Fruit fly (Drosophila melanogaster) whole organism, embryonic: Measurements from ENCODE around the gene dsx.
A peak's percentile ranks its signal among the peaks of the same experiment; 100 is the strongest.
"Not testable (repeated sequence)": the region's sequence is repeated elsewhere in the genome, so short reads cannot be mapped to it uniquely, and the experiment has no call there.

ENCODE experiments used
- Ada2b ChIP-seq: fragments of 200-800 bp; sonication (Bioruptor generic); IDR thresholded peaks from 2 replicates; pipeline ENCODE4 v1.3.6; 2022; ENCODE audit warnings: missing biosample characterization, missing genetic modification characterization
- Adf1 ChIP-seq: fragments of 200-800 bp; sonication (Bioruptor generic); IDR thresholded peaks from 2 replicates; pipeline ENCODE4 v1.3.6; 2022; ENCODE audit warnings: missing biosample characterization, missing genetic modification characterization
- C15 ChIP-seq: fragments of 200-800 bp; sonication (Bioruptor generic); IDR thresholded peaks from 3 replicates; pipeline ENCODE4 v1.3.6; 2022; ENCODE audit warnings: missing biosample characterization, missing genetic modification characterization
- CG10462 ChIP-seq: fragments of 200-800 bp; sonication (Bioruptor generic); optimal IDR thresholded peaks from 2 replicates; lab custom pipeline; 2016; ENCODE audit warnings: missing biosample characterization, missing genetic modification characterization
- CG10543 ChIP-seq: fragments of 200-800 bp; sonication (Bioruptor generic); optimal IDR thresholded peaks from 3 replicates; lab custom pipeline; 2017; ENCODE audit warnings: missing biosample characterization, mild to moderate bottlenecking, missing genetic modification characterization, moderate library complexity
- CG11695 ChIP-seq: fragments of 200-800 bp; sonication (Bioruptor generic); IDR thresholded peaks from 3 replicates; pipeline ENCODE4 v1.3.6; 2022; ENCODE audit warnings: missing biosample characterization, missing genetic modification characterization
- CG11696 ChIP-seq: fragments of 200-800 bp; sonication (Bioruptor generic); IDR thresholded peaks from 2 replicates; pipeline ENCODE4 v1.3.6; 2022; ENCODE audit warnings: missing biosample characterization, missing genetic modification characterization
- CG14441 ChIP-seq: fragments of 200-800 bp; sonication (Bioruptor generic); IDR thresholded peaks from 2 replicates; pipeline ENCODE4 v1.3.6; 2022; ENCODE audit warnings: missing biosample characterization, missing genetic modification characterization
- CG2875 ChIP-seq: fragments of 200-800 bp; sonication (Bioruptor generic); optimal IDR thresholded peaks from 2 replicates; lab custom pipeline; 2017; ENCODE audit warnings: missing biosample characterization, mild to moderate bottlenecking, missing genetic modification characterization, missing genetic modification reagents
- CG32532 ChIP-seq: fragments of 200-800 bp; sonication (Bioruptor generic); IDR thresholded peaks from 2 replicates; pipeline ENCODE4 v1.3.6; 2022; ENCODE audit warnings: missing biosample characterization, missing genetic modification characterization
- CG43689 ChIP-seq: fragments of 200-800 bp; sonication (Bioruptor generic); IDR thresholded peaks from 2 replicates; pipeline ENCODE4 v1.3.6; 2022; ENCODE audit warnings: missing biosample characterization, missing genetic modification characterization
- CG6689 ChIP-seq: fragments of 200-800 bp; sonication (Bioruptor generic); IDR thresholded peaks from 2 replicates; pipeline ENCODE4 v1.3.6; 2022; ENCODE audit warnings: missing biosample characterization, missing genetic modification characterization
- CG7271 ChIP-seq: fragments of 200-800 bp; sonication (Bioruptor generic); optimal IDR thresholded peaks from 2 replicates; lab custom pipeline; 2018; ENCODE audit warnings: missing biosample characterization, mild to moderate bottlenecking, missing genetic modification characterization, moderate library complexity
- CG8388 ChIP-seq: fragments of 200-800 bp; sonication (Bioruptor generic); optimal IDR thresholded peaks from 2 replicates; lab custom pipeline; 2019; ENCODE audit warnings: missing biosample characterization, mild to moderate bottlenecking, missing genetic modification characterization, moderate library complexity
- CG9215 ChIP-seq: fragments of 200-800 bp; sonication (Bioruptor generic); IDR thresholded peaks from 2 replicates; pipeline ENCODE4 v1.3.6; 2022; ENCODE audit warnings: missing biosample characterization, missing genetic modification characterization
- CG9727 ChIP-seq: fragments of 200-800 bp; sonication (Bioruptor generic); optimal IDR thresholded peaks from 3 replicates; lab custom pipeline; 2017; ENCODE audit warnings: missing biosample characterization, mild to moderate bottlenecking, missing genetic modification characterization
- D19A ChIP-seq: fragments of 200-800 bp; optimal IDR thresholded peaks from 3 replicates; lab custom pipeline; 2019; ENCODE audit warnings: missing biosample characterization, mild to moderate bottlenecking, missing genetic modification characterization, moderate library complexity
- Dbx ChIP-seq: fragments of 200-800 bp; sonication (Bioruptor generic); IDR thresholded peaks from 3 replicates; pipeline ENCODE4 v1.3.6; 2022; ENCODE audit warnings: missing biosample characterization, missing genetic modification characterization
- Dp ChIP-seq: fragments of 200-800 bp; sonication (Bioruptor generic); optimal IDR thresholded peaks from 2 replicates; lab custom pipeline; 2018; ENCODE audit warnings: missing biosample characterization, mild to moderate bottlenecking, missing genetic modification characterization, moderate library complexity
- Drgx ChIP-seq: fragments of 200-800 bp; sonication (Bioruptor generic); IDR thresholded peaks from 2 replicates; pipeline ENCODE4 v1.3.6; 2022; ENCODE audit warnings: missing biosample characterization, missing genetic modification characterization
- E2f1 ChIP-seq: fragments of 200-800 bp; sonication (Bioruptor generic); IDR thresholded peaks from 2 replicates; pipeline ENCODE4 v1.3.6; 2022; ENCODE audit warnings: missing biosample characterization, missing genetic modification characterization
- Fer1 ChIP-seq: fragments of 200-800 bp; sonication (Bioruptor generic); optimal IDR thresholded peaks from 2 replicates; lab custom pipeline; 2017; ENCODE audit warnings: missing biosample characterization, mild to moderate bottlenecking, missing genetic modification characterization
- HHEX ChIP-seq: fragments of 200-800 bp; sonication (Bioruptor generic); optimal IDR thresholded peaks from 3 replicates; lab custom pipeline; 2017; ENCODE audit warnings: missing biosample characterization, mild to moderate bottlenecking, missing genetic modification characterization, missing genetic modification reagents
- HLH3B ChIP-seq: fragments of 200-800 bp; sonication (Bioruptor generic); IDR thresholded peaks from 2 replicates; pipeline ENCODE4 v1.3.6; 2022; ENCODE audit warnings: missing biosample characterization, missing genetic modification characterization
- HLHmδ ChIP-seq: fragments of 200-800 bp; sonication (Bioruptor generic); optimal IDR thresholded peaks from 2 replicates; lab custom pipeline; 2018; ENCODE audit warnings: missing biosample characterization, mild to moderate bottlenecking, missing genetic modification characterization, moderate library complexity
- HmgZ ChIP-seq: fragments of 200-800 bp; sonication (Bioruptor generic); optimal IDR thresholded peaks from 2 replicates; lab custom pipeline; 2018; ENCODE audit warnings: missing biosample characterization, mild to moderate bottlenecking, missing genetic modification characterization
- Ptx1 ChIP-seq: fragments of 200-800 bp; sonication (Bioruptor generic); IDR thresholded peaks from 2 replicates; pipeline ENCODE4 v1.3.6; 2022; ENCODE audit warnings: missing biosample characterization, missing genetic modification characterization
- Rfx ChIP-seq: fragments of 200-800 bp; sonication (Bioruptor generic); IDR thresholded peaks from 2 replicates; pipeline ENCODE4 v1.3.6; 2022; ENCODE audit warnings: missing biosample characterization, missing genetic modification characterization
- Scr ChIP-seq: fragments of 200-800 bp; sonication (Bioruptor generic); IDR thresholded peaks from 2 replicates; pipeline ENCODE4 v1.3.6; 2022; ENCODE audit warnings: missing biosample characterization, missing genetic modification characterization; ENCODE audit not compliant: partially characterized antibody
- Trl ChIP-seq, 3 experiments: fragments of >200 bp in 2 of 3; fragments of 200-800 bp in 1 of 3; sonication (Bioruptor generic) in 1 of 3; optimal IDR thresholded peaks; 2 replicates in 1 of 3; 3 replicates in 2 of 3; lab custom pipeline; 2016 to 2017; ENCODE audit warnings: missing biosample characterization in 1 of 3, missing genetic modification characterization in 1 of 3
- al ChIP-seq: fragments of 200-800 bp; sonication (Bioruptor generic); IDR thresholded peaks from 2 replicates; pipeline ENCODE4 v1.3.6; 2022; ENCODE audit warnings: missing biosample characterization, missing genetic modification characterization
- bsh ChIP-seq, 2 experiments: fragments of 200-800 bp; sonication (Bioruptor generic); optimal IDR thresholded peaks; 2 replicates each; lab custom pipeline; 2017 to 2018; ENCODE audit warnings: mild to moderate bottlenecking in 2 of 2, missing biosample characterization in 2 of 2, missing genetic modification characterization in 2 of 2, moderate library complexity in 1 of 2
- dan ChIP-seq: fragments of 200-800 bp; sonication (Bioruptor generic); IDR thresholded peaks from 2 replicates; pipeline ENCODE4 v1.3.6; 2022; ENCODE audit warnings: missing biosample characterization, missing genetic modification characterization
- dysf ChIP-seq: fragments of 200-800 bp; sonication (Bioruptor generic); IDR thresholded peaks from 3 replicates; pipeline ENCODE4 v1.3.6; 2022; ENCODE audit warnings: missing biosample characterization, missing genetic modification characterization
- hkb ChIP-seq, 2 experiments: fragments of 200-800 bp in 1 of 2; fragments of >200 bp in 1 of 2; sonication (Bioruptor generic) in 1 of 2; IDR thresholded peaks in 1 of 2; optimal IDR thresholded peaks in 1 of 2; 2 replicates each; pipeline versions ENCODE4 v1.3.6 to Lab custom; 2017 to 2022; ENCODE audit warnings: missing biosample characterization in 1 of 2, missing genetic modification characterization in 1 of 2
- onecut ChIP-seq: fragments of 200-800 bp; sonication (Bioruptor generic); IDR thresholded peaks from 2 replicates; pipeline ENCODE4 v1.3.6; 2022; ENCODE audit warnings: missing biosample characterization, missing genetic modification characterization
- pan ChIP-seq, 4 experiments: fragments of >200 bp in 3 of 4; fragments of 200-800 bp in 1 of 4; sonication (Bioruptor generic) in 1 of 4; optimal IDR thresholded peaks in 3 of 4; IDR thresholded peaks in 1 of 4; 2 replicates each; pipeline versions ENCODE4 v1.3.6 to Lab custom; 2017 to 2022; ENCODE audit warnings: missing biosample characterization in 2 of 4, missing genetic modification characterization in 2 of 4, mixed read lengths in 1 of 4
- prd ChIP-seq, 3 experiments: fragments of >200 bp in 2 of 3; fragments of 200-800 bp in 1 of 3; sonication (Bioruptor generic) in 1 of 3; optimal IDR thresholded peaks in 2 of 3; IDR thresholded peaks in 1 of 3; 2 replicates in 2 of 3; 3 replicates in 1 of 3; pipeline versions ENCODE4 v1.3.6 to Lab custom; 2017 to 2022; ENCODE audit warnings: missing biosample characterization in 1 of 3, missing genetic modification characterization in 1 of 3
- ranshi ChIP-seq: fragments of 200-800 bp; sonication (Bioruptor generic); IDR thresholded peaks from 2 replicates; pipeline ENCODE4 v1.3.6; 2022; ENCODE audit warnings: missing biosample characterization, missing genetic modification characterization
- sens-2 ChIP-seq: fragments of 200-800 bp; sonication (Bioruptor generic); IDR thresholded peaks from 2 replicates; pipeline ENCODE4 v1.3.6; 2022; ENCODE audit warnings: missing biosample characterization, missing genetic modification characterization
- tgo ChIP-seq: fragments of 200-800 bp; sonication (Bioruptor generic); IDR thresholded peaks from 3 replicates; pipeline ENCODE4 v1.3.6; 2022; ENCODE audit warnings: missing biosample characterization, missing genetic modification characterization
- tll ChIP-seq, 2 experiments: fragments of 200-800 bp in 1 of 2; fragments of >200 bp in 1 of 2; sonication (Bioruptor generic) in 1 of 2; optimal IDR thresholded peaks; 2 replicates each; lab custom pipeline; 2017 to 2019; ENCODE audit warnings: missing biosample characterization in 2 of 2, missing genetic modification characterization in 2 of 2, mild to moderate bottlenecking in 1 of 2, moderate library complexity in 1 of 2
- vvl ChIP-seq: fragments of 200-800 bp; sonication (Bioruptor generic); IDR thresholded peaks from 2 replicates; pipeline ENCODE4 v1.3.6; 2022; ENCODE audit warnings: missing biosample characterization, missing genetic modification characterization
- zfh1 ChIP-seq: fragments of 200-800 bp; sonication (Bioruptor generic); IDR thresholded peaks from 3 replicates; pipeline ENCODE4 v1.3.6; 2022; ENCODE audit warnings: missing biosample characterization, missing genetic modification characterization

Gene dsx

DNA sequence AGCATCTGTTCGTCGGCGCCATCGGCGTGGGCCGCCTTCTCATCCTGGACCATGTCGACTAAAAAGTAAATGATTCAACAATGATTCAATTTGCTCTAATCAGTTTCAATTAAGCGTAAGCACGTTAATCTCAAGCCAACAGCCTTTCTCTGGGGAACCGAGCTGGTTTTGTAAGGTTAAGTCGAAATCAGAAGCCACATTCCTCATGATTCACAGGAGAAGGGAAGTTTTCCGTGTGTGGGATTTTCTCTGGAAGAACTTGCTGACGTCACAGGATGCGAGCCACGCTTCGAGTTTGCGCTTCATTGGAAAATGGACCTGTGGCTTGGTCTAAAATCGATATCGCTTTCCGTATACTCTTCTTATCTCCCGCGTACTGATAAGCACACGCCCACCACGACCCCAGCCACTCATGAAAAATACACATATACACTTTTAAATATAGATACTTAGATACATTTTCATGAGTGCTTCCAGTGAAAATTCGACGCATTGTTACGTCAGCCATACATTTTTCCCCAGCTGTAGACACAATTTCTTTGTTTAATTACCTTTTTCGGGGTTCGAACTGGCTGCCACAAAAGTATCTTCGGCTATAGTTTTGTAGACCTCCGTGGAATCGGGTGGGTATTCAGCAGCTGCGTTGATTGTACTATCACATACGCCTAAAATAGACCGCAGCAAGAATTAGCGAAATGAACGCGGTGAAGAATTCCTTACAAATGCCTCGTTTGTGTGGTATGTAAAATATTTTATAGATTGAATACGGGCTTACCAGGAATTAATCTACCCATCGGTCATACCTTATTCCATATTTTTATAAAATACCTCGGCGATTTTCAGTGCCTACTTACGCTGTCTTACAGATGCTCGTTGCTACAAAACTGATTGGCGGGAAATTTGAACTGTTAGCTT, 10.1 kb upstream of the dsx start (continued):
- TF ChIP-seq HLH3B (GFP tag; lab: Robert Waterston, UW) = no peak
- TF ChIP-seq HLHmδ (GFP tag; lab: Kevin White, UChicago) = no peak

DNA sequence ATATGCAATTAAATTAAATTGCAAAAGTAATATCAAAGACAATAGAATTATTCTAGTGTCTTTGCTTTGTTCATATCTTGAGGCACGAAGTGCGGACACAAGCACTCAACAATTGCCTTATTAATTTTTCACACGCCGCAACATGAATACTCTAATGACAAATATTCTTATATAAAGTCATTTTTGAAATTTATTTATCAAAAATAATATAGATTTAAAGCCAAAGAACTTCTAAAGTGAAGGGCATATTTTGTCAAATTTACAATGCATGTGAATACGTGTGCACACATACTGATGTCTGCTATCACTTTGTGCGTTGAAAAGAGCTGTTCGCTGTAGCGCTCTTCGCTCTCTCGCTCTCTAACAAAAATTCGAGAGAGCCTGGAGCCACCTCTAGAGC, 6.7 kb upstream of the dsx start:
- peak; percentile 57 for TF ChIP-seq D19A (tag; lab: Kevin White, UChicago)
- not testable (repeated sequence) for TF ChIP-seq hkb (optimal IDR thresholded peaks at IDR 0.05; lab: Kevin White, UChicago); Trl (GFP tag; optimal IDR thresholded peaks at IDR 0.05; lab: Kevin White, UChicago); pan (optimal IDR thresholded peaks at IDR 0.05; lab: Kevin White, UChicago); prd (optimal IDR thresholded peaks at IDR 0.05; lab: Kevin White, UChicago)
- peak; percentile 64 for TF ChIP-seq hkb (GFP tag; IDR thresholded peaks at IDR 0.05; lab: Robert Waterston, UW)
- peak in 1 of 2 experiments; percentile 72 for TF ChIP-seq Trl (optimal IDR thresholded peaks at IDR 0.05; lab: Kevin White, UChicago)
- peak; percentile 42; the same call in 1 of the 3 replicates for TF ChIP-seq zfh1 (GFP tag; lab: Robert Waterston, UW)
- TF ChIP-seq Ada2b (GFP tag; lab: Robert Waterston, UW) = peak; percentile 51
- peak; percentile 68; the same call in 2 of the 3 replicates for TF ChIP-seq dysf
- peak; percentile 57 for TF ChIP-seq vvl (GFP tag; lab: Robert Waterston, UW)
- peak; percentile 35; the same call in 1 of the 3 replicates for TF ChIP-seq tgo
- TF ChIP-seq Dbx (GFP tag; lab: Robert Waterston, UW) = peak; percentile 43; the same call in 2 of the 3 replicates
- peak; percentile 67 for TF ChIP-seq Ptx1 (GFP tag; lab: Robert Waterston, UW)
- TF ChIP-seq E2f1 (GFP tag; lab: Robert Waterston, UW) = peak; percentile 58
- TF ChIP-seq pan (GFP tag; optimal IDR thresholded peaks at IDR 0.05 in 1 of 2, IDR thresholded peaks at IDR 0.05 in 1 of 2) = peak in 1 of 2 experiments; percentile 38
- TF ChIP-seq CG32532 (GFP tag; lab: Robert Waterston, UW) = peak; percentile 72
- TF ChIP-seq CG14441 (GFP tag; lab: Robert Waterston, UW) = peak; percentile 40; the same call in 1 of the 2 replicates
- peak; percentile 59; the same call in 1 of the 3 replicates for TF ChIP-seq CG11695 (GFP tag; lab: Robert Waterston, UW)
- TF ChIP-seq ranshi = peak; percentile 64; the same call in 1 of the 2 replicates
- peak; percentile 30; the same call in 1 of the 2 replicates for TF ChIP-seq CG9215 (GFP tag; lab: Robert Waterston, UW)
- peak; percentile 70 for TF ChIP-seq Drgx (GFP tag; lab: Robert Waterston, UW)
- TF ChIP-seq prd (GFP tag; IDR thresholded peaks at IDR 0.05; lab: Robert Waterston, UW) = peak; percentile 49; the same call in 2 of the 3 replicates
- TF ChIP-seq al (GFP tag; lab: Robert Waterston, UW) = 0 out of 2 replicates have a peak, but pooled peaks have one; percentile 22
- 0 out of 2 replicates have a peak, but pooled peaks have one; percentile 4 for TF ChIP-seq onecut (GFP tag; lab: Robert Waterston, UW)
- TF ChIP-seq CG11696 (GFP tag; lab: Robert Waterston, UW) = peak; percentile 15; the same call in 1 of the 2 replicates
- TF ChIP-seq Rfx (GFP tag; lab: Robert Waterston, UW) = peak; percentile 50

DNA sequence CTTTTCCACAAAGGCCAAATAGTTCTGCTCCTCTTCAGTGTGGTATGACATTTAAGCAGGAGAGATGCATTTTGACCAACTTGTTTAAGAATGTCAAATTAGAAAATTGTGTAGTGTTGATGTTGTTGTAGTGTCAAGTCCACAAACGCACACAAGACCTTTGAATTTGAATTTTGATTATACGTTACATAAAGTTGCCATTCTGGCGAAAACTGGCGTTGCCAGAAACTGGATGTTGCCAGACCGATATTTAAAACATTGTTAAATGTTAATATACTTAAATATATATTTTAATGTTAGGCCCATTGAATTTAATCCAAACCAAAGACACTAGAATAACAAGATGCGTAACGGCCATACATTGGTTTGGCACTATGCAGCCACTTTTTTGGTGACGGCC, 5.8 kb upstream of the dsx start:
- TF ChIP-seq CG8388 (GFP tag; lab: Kevin White, UChicago) (no peak), Fer1 (GFP tag; lab: Kevin White, UChicago) (no peak), HmgZ (tag; lab: Kevin White, UChicago) (no peak), C15 (GFP tag; lab: Robert Waterston, UW) (no peak), CG11696 (GFP tag; lab: Robert Waterston, UW) (no peak), CG2875 (GFP tag; lab: Kevin White, UChicago) (no peak), CG6689 (GFP tag; lab: Robert Waterston, UW) (no peak), CG10543 (GFP tag; lab: Kevin White, UChicago) (no peak), Adf1 (no peak), CG10462 (GFP tag; lab: Kevin White, UChicago) (no peak), tll (GFP tag; optimal IDR thresholded peaks at IDR 0.05; lab: Kevin White, UChicago) (no peak), Scr (peak; percentile 47; the same call in 1 of the 2 replicates), CG7271 (tag; lab: Kevin White, UChicago) (no peak), HHEX (GFP tag; lab: Kevin White, UChicago) (no peak), CG43689 (GFP tag; lab: Robert Waterston, UW) (no peak), CG9727 (GFP tag; lab: Kevin White, UChicago) (no peak), Dp (peak; percentile 72), bsh (GFP tag; optimal IDR thresholded peaks at IDR 0.05; lab: Kevin White, UChicago) (no peak), sens-2 (GFP tag; lab: Robert Waterston, UW) (no peak), dan (GFP tag; lab: Robert Waterston, UW) (no peak)
